Worm (Caenorhabditis elegans): ENCODE results near the gene F26F4.9.

DNA sequence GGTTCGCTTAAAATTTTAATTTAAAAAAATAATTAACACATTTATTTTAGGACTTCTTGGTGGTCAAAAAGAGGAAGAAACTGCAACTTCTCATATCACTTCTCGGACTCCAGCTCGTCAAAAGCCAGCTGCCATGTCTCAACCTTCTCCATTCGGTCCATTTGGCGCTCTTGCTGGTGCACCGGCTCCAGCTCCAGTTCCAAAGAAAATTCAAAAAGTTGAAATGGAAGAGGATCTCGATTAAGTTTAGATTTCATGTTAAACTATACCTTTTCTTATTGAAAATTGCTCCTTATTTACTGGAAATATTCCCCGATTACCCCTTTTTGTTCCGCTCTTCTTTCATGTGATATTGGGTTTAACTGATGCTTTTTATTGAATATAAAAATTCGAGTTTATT lies 1.4 kb upstream of the F26F4.9 start:
- TF ChIP-seq tbx-2 (tag; optimal IDR thresholded peaks at IDR 0.05) = no peak
- TF ChIP-seq nhr-11 (tag; optimal IDR thresholded peaks at IDR 0.05) = no peak
- TF ChIP-seq ama-1 (optimal IDR thresholded peaks at IDR 0.05) = no peak

All from whole organism, late embryonic.